Fruit fly (Drosophila melanogaster) whole organism, pupa: ENCODE measurements around the gene CG10486.

Experiments used
- CG10348 ChIP-seq: fragments of 200-800 bp; sonication (Bioruptor generic); IDR thresholded peaks from 2 replicates; pipeline ENCODE4 v1.3.6; 2022; ENCODE audit warnings: missing biosample characterization, missing genetic modification characterization
- CG12605 ChIP-seq: fragments of 200-800 bp; sonication (Bioruptor generic); IDR thresholded peaks from 2 replicates; pipeline ENCODE4 v1.3.6; 2022; ENCODE audit warnings: missing biosample characterization, missing genetic modification characterization
- CG13204 ChIP-seq: fragments of 200-800 bp; sonication (Bioruptor generic); optimal IDR thresholded peaks from 2 replicates; lab custom pipeline; 2018; ENCODE audit warnings: missing biosample characterization, mild to moderate bottlenecking, missing genetic modification characterization, moderate library complexity
- CG14655 ChIP-seq: fragments of 200-800 bp; sonication (Bioruptor generic); optimal IDR thresholded peaks from 3 replicates; lab custom pipeline; 2017; ENCODE audit warnings: mild to moderate bottlenecking, missing biosample characterization, missing genetic modification reagents, missing genetic modification characterization
- CG15710 ChIP-seq: fragments of 200-800 bp; sonication (Bioruptor generic); optimal IDR thresholded peaks from 2 replicates; lab custom pipeline; 2018; ENCODE audit warnings: missing biosample characterization, mild to moderate bottlenecking, missing genetic modification characterization, moderate library complexity
- CG17806 ChIP-seq: fragments of 200-800 bp; sonication (Bioruptor generic); optimal IDR thresholded peaks from 2 replicates; lab custom pipeline; 2018; ENCODE audit warnings: missing biosample characterization, mild to moderate bottlenecking, missing genetic modification characterization, moderate library complexity
- CG32121 ChIP-seq: fragments of 200-800 bp; sonication (Bioruptor generic); IDR thresholded peaks from 2 replicates; pipeline ENCODE4 v1.3.6; 2022; ENCODE audit warnings: missing biosample characterization, missing genetic modification characterization
- CG34367 ChIP-seq: fragments of 200-800 bp; sonication (Bioruptor generic); optimal IDR thresholded peaks from 2 replicates; lab custom pipeline; 2018; ENCODE audit warnings: missing biosample characterization, mild to moderate bottlenecking, missing genetic modification characterization
- CG4496 ChIP-seq: fragments of 200-800 bp; sonication (Bioruptor generic); IDR thresholded peaks from 3 replicates; pipeline ENCODE4 v1.3.6; 2022; ENCODE audit warnings: missing biosample characterization, missing genetic modification characterization
- CG8159 ChIP-seq: fragments of 200-800 bp; sonication (Bioruptor generic); optimal IDR thresholded peaks from 3 replicates; lab custom pipeline; 2018; ENCODE audit warnings: missing biosample characterization, mild to moderate bottlenecking, missing genetic modification characterization, moderate library complexity
- CG8301 ChIP-seq: fragments of 200-800 bp; sonication (Bioruptor generic); optimal IDR thresholded peaks from 2 replicates; lab custom pipeline; 2018; ENCODE audit warnings: missing biosample characterization, mild to moderate bottlenecking, missing genetic modification characterization
- CG9948 ChIP-seq: fragments of 200-800 bp; sonication (Bioruptor generic); optimal IDR thresholded peaks from 2 replicates; lab custom pipeline; 2018; ENCODE audit warnings: missing biosample characterization, mild to moderate bottlenecking, missing genetic modification characterization, moderate library complexity
- D1 ChIP-seq: fragments of 200-800 bp; sonication (Bioruptor generic); optimal IDR thresholded peaks from 2 replicates; lab custom pipeline; 2018; ENCODE audit warnings: missing biosample characterization, mild to moderate bottlenecking, missing genetic modification characterization, moderate library complexity
- EcR ChIP-seq: fragments of 200-800 bp; sonication (Bioruptor generic); optimal IDR thresholded peaks from 3 replicates; lab custom pipeline; 2019; ENCODE audit warnings: missing biosample characterization, missing genetic modification characterization, mild to moderate bottlenecking, moderate library complexity, missing genetic modification reagents
- Ets98B ChIP-seq: fragments of 200-800 bp; sonication (Bioruptor generic); IDR thresholded peaks from 2 replicates; pipeline ENCODE4 v1.3.6; 2022; ENCODE audit warnings: missing biosample characterization, missing genetic modification characterization
- Pif1A ChIP-seq: fragments of 200-800 bp; sonication (Bioruptor generic); optimal IDR thresholded peaks from 3 replicates; lab custom pipeline; 2016; ENCODE audit warnings: missing biosample characterization, missing genetic modification characterization
- Pif1B ChIP-seq: fragments of 200-800 bp; sonication (Bioruptor generic); optimal IDR thresholded peaks from 3 replicates; lab custom pipeline; 2016; ENCODE audit warnings: missing biosample characterization, missing genetic modification characterization
- Snoo ChIP-seq: fragments of 200-800 bp; sonication (Bioruptor generic); optimal IDR thresholded peaks from 3 replicates; lab custom pipeline; 2017; ENCODE audit warnings: missing biosample characterization, mild to moderate bottlenecking, missing genetic modification characterization, inconsistent platforms
- fd96Ca ChIP-seq: fragments of 200-800 bp; sonication (Bioruptor generic); IDR thresholded peaks from 3 replicates; pipeline ENCODE4 v1.3.6; 2022; ENCODE audit warnings: missing biosample characterization, missing genetic modification characterization
- gl ChIP-seq: fragments of 200-800 bp; sonication (Bioruptor generic); optimal IDR thresholded peaks from 2 replicates; lab custom pipeline; 2018; ENCODE audit warnings: missing biosample characterization, mild to moderate bottlenecking, missing genetic modification characterization
- rn ChIP-seq: fragments of 200-800 bp; sonication (Bioruptor generic); IDR thresholded peaks from 2 replicates; pipeline ENCODE4 v1.3.6; 2022; ENCODE audit warnings: missing biosample characterization, missing genetic modification characterization

Gene CG10486

dm6 chr3L:5921216-5921615, 14.7 kb upstream of the CG10486 start, which contains the start of gene PXo:
Gene PXo (minus strand): TSS chr3L:5921316.
- TF ChIP-seq gl (tag; lab: Kevin White, UChicago) (no peak), rn (no peak), D1 (tag; lab: Kevin White, UChicago) (no peak), fd96Ca (GFP tag; lab: Robert Waterston, UW) (no peak), CG4496 (no peak), CG13204 (GFP tag; lab: Kevin White, UChicago) (no peak), Snoo (tag; lab: Kevin White, UChicago) (no peak), Pif1A (GFP tag; lab: Kevin White, UChicago) (no peak), CG14655 (GFP tag; lab: Kevin White, UChicago) (no peak), CG10348 (GFP tag; lab: Robert Waterston, UW) (no peak), CG12605 (GFP tag; lab: Robert Waterston, UW) (no peak), CG15710 (tag; lab: Kevin White, UChicago) (no peak)

- TF ChIP-seq gl (tag; lab: Kevin White, UChicago) (no peak), CG13204 (GFP tag; lab: Kevin White, UChicago) (no peak), Ets98B (no peak), fd96Ca (GFP tag; lab: Robert Waterston, UW) (no peak), CG12605 (GFP tag; lab: Robert Waterston, UW) (no peak), CG32121 (GFP tag; lab: Robert Waterston, UW) (no peak), CG4496 (no peak), D1 (tag; lab: Kevin White, UChicago) (no peak), CG8301 (tag; lab: Kevin White, UChicago) (no peak), Pif1B (GFP tag; lab: Kevin White, UChicago) (no peak), EcR (GFP tag; lab: Kevin White, UChicago) (no peak), CG8159 (tag; lab: Kevin White, UChicago) (no peak), CG17806 (tag; lab: Kevin White, UChicago) (no peak), Snoo (tag; lab: Kevin White, UChicago) (no peak), rn (no peak), CG34367 (tag; lab: Kevin White, UChicago) (no peak), CG15710 (tag; lab: Kevin White, UChicago) (no peak), Pif1A (GFP tag; lab: Kevin White, UChicago) (no peak), CG14655 (GFP tag; lab: Kevin White, UChicago) (no peak), CG10348 (GFP tag; lab: Robert Waterston, UW) (no peak)
Observed at dm6 chr3L:5920778-5921177, 14.3 kb upstream of the CG10486 start.

- TF ChIP-seq CG17806 (tag; lab: Kevin White, UChicago) (no peak), CG12605 (GFP tag; lab: Robert Waterston, UW) (peak; percentile 85)
Observed at dm6 chr3L:5907077-5907476, 578 bp upstream of the CG10486 start, which contains the start of gene CG13288. Gene CG13288 (plus strand): TSS chr3L:5907381.

dm6 chr3L:5903955-5904354, 2.5 kb downstream of the CG10486 start, which contains the start of gene CG32413:
Gene CG32413 (minus strand): TSS chr3L:5904055.
- TF ChIP-seq Snoo (tag; lab: Kevin White, UChicago) = no peak
- TF ChIP-seq Ets98B = no peak
- TF ChIP-seq CG8159 (tag; lab: Kevin White, UChicago) = no peak
- TF ChIP-seq Pif1A (GFP tag; lab: Kevin White, UChicago) = no peak
- no peak for TF ChIP-seq D1 (tag; lab: Kevin White, UChicago)
- TF ChIP-seq CG15710 (tag; lab: Kevin White, UChicago) = no peak
- no peak for TF ChIP-seq CG10348 (GFP tag; lab: Robert Waterston, UW)
- TF ChIP-seq CG17806 (tag; lab: Kevin White, UChicago) = no peak
- TF ChIP-seq CG34367 (tag; lab: Kevin White, UChicago) = no peak
- no peak for TF ChIP-seq CG13204 (GFP tag; lab: Kevin White, UChicago)
- TF ChIP-seq rn = no peak
- TF ChIP-seq CG14655 (GFP tag; lab: Kevin White, UChicago) = no peak
- no peak for TF ChIP-seq CG9948 (tag; lab: Kevin White, UChicago)
- TF ChIP-seq CG32121 (GFP tag; lab: Robert Waterston, UW) = no peak
- TF ChIP-seq gl (tag; lab: Kevin White, UChicago) = no peak
- no peak for TF ChIP-seq fd96Ca (GFP tag; lab: Robert Waterston, UW)
- TF ChIP-seq Pif1B (GFP tag; lab: Kevin White, UChicago) = no peak

dm6 chr3L:5902189-5902765, 4.2 kb downstream of the CG10486 start, which contains the start of gene QC:
Gene QC (minus strand): TSS chr3L:5902456.
- TF ChIP-seq CG8301 (tag; lab: Kevin White, UChicago) (no peak), CG4496 (0 out of 3 replicates have a peak, but pooled peaks have one; percentile 47)

dm6 chr3L:5899305-5899704, 7.2 kb downstream of the CG10486 start, which contains the start of gene CG32409:
Gene CG32409 (plus strand): TSS chr3L:5899528.
- no peak for TF ChIP-seq CG34367 (tag; lab: Kevin White, UChicago)
- no peak for TF ChIP-seq fd96Ca (GFP tag; lab: Robert Waterston, UW)
- TF ChIP-seq Pif1A (GFP tag; lab: Kevin White, UChicago) = no peak
- no peak for TF ChIP-seq EcR (GFP tag; lab: Kevin White, UChicago)
- TF ChIP-seq CG9948 (tag; lab: Kevin White, UChicago) = no peak
- no peak for TF ChIP-seq rn
